Fruit fly (Drosophila melanogaster): ENCODE results near the gene CG33773.

CG33773 gene

dm6 chr3R:31035046-31035445 is at the start of gene CG33773:
Gene CG33773, plus strand, starts transcription at chr3R:31035346.
- TF ChIP-seq EcR (GFP tag; optimal IDR thresholded peaks at IDR 0.05) (no peak), usp (GFP tag; optimal IDR thresholded peaks at IDR 0.05) (no peak), Dll (optimal IDR thresholded peaks at IDR 0.05) (no peak), psq (optimal IDR thresholded peaks at IDR 0.05) (no peak), CG8478 (optimal IDR thresholded peaks at IDR 0.05) (no peak), pan (optimal IDR thresholded peaks at IDR 0.05) (no peak)

- TF ChIP-seq Dll (optimal IDR thresholded peaks at IDR 0.05), result no peak
These were observed 45.2 kb upstream of the CG33773 start, which contains the start of gene CG31008 for dm6 chr3R:30989948-30990347. Gene CG31008, minus strand, starts transcription at chr3R:30990006.

dm6 chr3R:30992357-30992756 is 42.8 kb upstream of the CG33773 start, which contains the start of gene CG31007:
Gene CG31007, minus strand, starts transcription at chr3R:30992457.
- TF ChIP-seq psq (optimal IDR thresholded peaks at IDR 0.05), result no peak
- no peak for TF ChIP-seq EcR (GFP tag; optimal IDR thresholded peaks at IDR 0.05)
- no peak for TF ChIP-seq CG8478 (optimal IDR thresholded peaks at IDR 0.05)
- TF ChIP-seq Dll (optimal IDR thresholded peaks at IDR 0.05), result no peak
- no peak for TF ChIP-seq usp (GFP tag; optimal IDR thresholded peaks at IDR 0.05)
- no peak for TF ChIP-seq pan (optimal IDR thresholded peaks at IDR 0.05)

dm6 chr3R:31006599-31006998 is 28.5 kb upstream of the CG33773 start:
- no peak for TF ChIP-seq usp (GFP tag; optimal IDR thresholded peaks at IDR 0.05)
- no peak for TF ChIP-seq CG8478 (optimal IDR thresholded peaks at IDR 0.05)
- TF ChIP-seq Dll (optimal IDR thresholded peaks at IDR 0.05), result no peak
- no peak for TF ChIP-seq pan (optimal IDR thresholded peaks at IDR 0.05)
- TF ChIP-seq EcR (GFP tag; optimal IDR thresholded peaks at IDR 0.05), result no peak
- TF ChIP-seq psq (optimal IDR thresholded peaks at IDR 0.05), result no peak

dm6 chr3R:31010086-31010485 is 25.1 kb upstream of the CG33773 start:
- TF ChIP-seq EcR (GFP tag; optimal IDR thresholded peaks at IDR 0.05) (no peak), psq (optimal IDR thresholded peaks at IDR 0.05) (no peak), pan (optimal IDR thresholded peaks at IDR 0.05) (no peak), CG8478 (optimal IDR thresholded peaks at IDR 0.05) (no peak), usp (GFP tag; optimal IDR thresholded peaks at IDR 0.05) (no peak), Dll (optimal IDR thresholded peaks at IDR 0.05) (no peak)

dm6 chr3R:31016715-31017114 is 18.4 kb upstream of the CG33773 start, which contains the start of gene 5-HT7:
Gene 5-HT7, minus strand, starts transcription at chr3R:31016875.
- TF ChIP-seq pan (optimal IDR thresholded peaks at IDR 0.05) (no peak), CG8478 (optimal IDR thresholded peaks at IDR 0.05) (no peak), EcR (GFP tag; optimal IDR thresholded peaks at IDR 0.05) (no peak), psq (optimal IDR thresholded peaks at IDR 0.05) (no peak)

- no peak for TF ChIP-seq pan (optimal IDR thresholded peaks at IDR 0.05)
- TF ChIP-seq usp (GFP tag; optimal IDR thresholded peaks at IDR 0.05), result no peak
- TF ChIP-seq Dll (optimal IDR thresholded peaks at IDR 0.05), result no peak
- TF ChIP-seq CG8478 (optimal IDR thresholded peaks at IDR 0.05), result no peak
- no peak for TF ChIP-seq EcR (GFP tag; optimal IDR thresholded peaks at IDR 0.05)
- TF ChIP-seq psq (optimal IDR thresholded peaks at IDR 0.05), result no peak
These were observed 15.5 kb upstream of the CG33773 start for dm6 chr3R:31019662-31020061.

- TF ChIP-seq CG8478 (optimal IDR thresholded peaks at IDR 0.05), result no peak
- TF ChIP-seq pan (optimal IDR thresholded peaks at IDR 0.05), result no peak
- no peak for TF ChIP-seq EcR (GFP tag; optimal IDR thresholded peaks at IDR 0.05)
- no peak for TF ChIP-seq usp (GFP tag; optimal IDR thresholded peaks at IDR 0.05)
- TF ChIP-seq Dll (optimal IDR thresholded peaks at IDR 0.05), result no peak
- no peak for TF ChIP-seq psq (optimal IDR thresholded peaks at IDR 0.05)
These were observed 14.4 kb upstream of the CG33773 start for dm6 chr3R:31020762-31021161.

dm6 chr3R:31038473-31039424 is 3.6 kb downstream of the CG33773 start, which contains the start of gene CanA1:
Gene CanA1, plus strand, starts transcription at chr3R:31039374.
- TF ChIP-seq EcR (GFP tag; optimal IDR thresholded peaks at IDR 0.05) (no peak), usp (GFP tag; optimal IDR thresholded peaks at IDR 0.05) (no peak), psq (optimal IDR thresholded peaks at IDR 0.05) (no peak), CG8478 (optimal IDR thresholded peaks at IDR 0.05) (no peak), Dll (optimal IDR thresholded peaks at IDR 0.05) (no peak), pan (optimal IDR thresholded peaks at IDR 0.05) (no peak)

dm6 chr3R:31045005-31045404 is 9.9 kb downstream of the CG33773 start, which contains the start of gene CG33920:
Gene CG33920, minus strand, starts transcription at chr3R:31045105.
- TF ChIP-seq pan (optimal IDR thresholded peaks at IDR 0.05) (no peak), CG8478 (optimal IDR thresholded peaks at IDR 0.05) (no peak), psq (optimal IDR thresholded peaks at IDR 0.05) (no peak), Dll (optimal IDR thresholded peaks at IDR 0.05) (no peak), usp (GFP tag; optimal IDR thresholded peaks at IDR 0.05) (no peak), EcR (GFP tag; optimal IDR thresholded peaks at IDR 0.05) (no peak)

dm6 chr3R:31048629-31049028 is 13.5 kb downstream of the CG33773 start, which contains the start of gene Alp4:
Gene Alp4, plus strand, starts transcription at chr3R:31048929.
- TF ChIP-seq EcR (GFP tag; optimal IDR thresholded peaks at IDR 0.05) (no peak), CG8478 (optimal IDR thresholded peaks at IDR 0.05) (no peak), pan (optimal IDR thresholded peaks at IDR 0.05) (no peak), psq (optimal IDR thresholded peaks at IDR 0.05) (no peak), Dll (optimal IDR thresholded peaks at IDR 0.05) (no peak), usp (GFP tag; optimal IDR thresholded peaks at IDR 0.05) (no peak)

dm6 chr3R:31053784-31054221 is 18.7 kb downstream of the CG33773 start, which contains the start of gene Chchd3:
Gene Chchd3, minus strand, starts transcription at chr3R:31053915.
- TF ChIP-seq pan (optimal IDR thresholded peaks at IDR 0.05), result no peak
- no peak for TF ChIP-seq Dll (optimal IDR thresholded peaks at IDR 0.05)
- no peak for TF ChIP-seq usp (GFP tag; optimal IDR thresholded peaks at IDR 0.05)
- TF ChIP-seq EcR (GFP tag; optimal IDR thresholded peaks at IDR 0.05), result no peak
- no peak for TF ChIP-seq CG8478 (optimal IDR thresholded peaks at IDR 0.05)
- no peak for TF ChIP-seq psq (optimal IDR thresholded peaks at IDR 0.05)
